Worm (Caenorhabditis elegans): ENCODE results near the gene aagr-1.

DNA sequence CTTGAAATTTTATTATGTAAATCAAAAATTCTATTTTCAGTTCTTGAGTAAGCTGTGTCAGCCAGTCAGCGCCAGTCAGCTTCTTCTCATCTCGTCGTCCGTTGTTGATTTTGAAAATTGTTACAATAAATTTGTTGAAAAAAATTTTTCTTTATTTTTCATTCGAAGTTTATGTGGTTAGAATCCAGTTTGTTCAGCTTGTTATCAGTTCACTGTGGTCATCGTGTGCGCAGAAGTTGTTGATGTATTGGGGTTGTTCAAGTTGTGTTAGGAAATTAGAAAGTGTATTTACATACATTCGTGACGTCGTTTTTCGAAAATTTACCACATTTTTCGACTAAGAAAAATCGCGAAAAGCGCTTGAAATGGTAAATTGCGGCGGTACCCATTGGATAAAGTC, 31.5 kb downstream of the aagr-1 start:
- no peak for TF ChIP-seq ztf-26 (tag; optimal IDR thresholded peaks at IDR 0.05)
- no peak for TF ChIP-seq madf-8 (GFP tag; conservative IDR thresholded peaks at IDR 0.05)
- no peak for TF ChIP-seq ceh-40 (GFP tag; IDR thresholded peaks at IDR 0.05)
- TF ChIP-seq ama-1 (optimal IDR thresholded peaks at IDR 0.05) = no peak
- TF ChIP-seq ama-1 (GFP tag; optimal IDR thresholded peaks at IDR 0.05) = no peak
- no peak for TF ChIP-seq Y67H2A.10 (GFP tag; conservative IDR thresholded peaks at IDR 0.05)
- TF ChIP-seq snpc-4 (GFP tag; optimal IDR thresholded peaks at IDR 0.05) = no peak
- TF ChIP-seq snpc-4 (tag; optimal IDR thresholded peaks at IDR 0.05) = no peak
- no peak for TF ChIP-seq pha-4 (tag; optimal IDR thresholded peaks at IDR 0.05)
- no peak for TF ChIP-seq nhr-27 (tag; optimal IDR thresholded peaks at IDR 0.05)
- no peak for TF ChIP-seq F52B5.7 (tag; optimal IDR thresholded peaks at IDR 0.05)
- no peak for TF ChIP-seq lin-54 (GFP tag; optimal IDR thresholded peaks at IDR 0.05)
- TF ChIP-seq mel-28 (tag; optimal IDR thresholded peaks at IDR 0.05; ENCODE audit: borderline replicate concordance) = no peak
- no peak for TF ChIP-seq akir-1 (GFP tag; optimal IDR thresholded peaks at IDR 0.05)
- TF ChIP-seq cebp-2 (GFP tag; IDR thresholded peaks at IDR 0.05) = no peak
